Worm (Caenorhabditis elegans): ENCODE results near the gene atz-1.

- no peak for TF ChIP-seq cog-1 (tag; optimal IDR thresholded peaks at IDR 0.05)
- TF ChIP-seq med-1 (GFP tag; optimal IDR thresholded peaks at IDR 0.05; ENCODE audit: insufficient read depth): no peak
Observed at ce11 chrIV:12349639-12350038, 26.3 kb downstream of the atz-1 start, which contains the start of gene best-22.

Measured in whole organism, midembryonic.